Worm (Caenorhabditis elegans) whole organism, late embryonic: ENCODE results near the gene dmsr-11.

Experiments used
- hlh-13 ChIP-seq: fragments of 200-800 bp; sonication (Bioruptor generic); optimal IDR thresholded peaks from 2 replicates; lab custom pipeline; 2018; ENCODE audit warnings: mild to moderate bottlenecking, missing genetic modification characterization, missing compliant biosample characterization
- nfya-1 ChIP-seq: sonication (generic microtip); optimal IDR thresholded peaks from 2 replicates; lab custom pipeline; 2017; ENCODE audit warnings: missing genetic modification characterization, mild to moderate bottlenecking, missing compliant biosample characterization, antibody characterized with exemption, moderate library complexity
- pha-4 ChIP-seq: fragments of 150-350 bp; optimal IDR thresholded peaks from 2 replicates; lab custom pipeline; 2018; ENCODE audit warnings: missing biosample characterization, missing genetic modification reagents, missing genetic modification characterization

ce11 chrV:6753257-6753656 lies 50.6 kb downstream of the dmsr-11 start:
- TF ChIP-seq hlh-13 (GFP tag; lab: Kevin White, UChicago) (no peak), nfya-1 (tag; lab: Kevin White, UChicago) (no peak), pha-4 (no peak)
